Worm (Caenorhabditis elegans) whole organism, midembryonic: ENCODE results near the gene sod-4.

ENCODE experiments used
- klf-2 ChIP-seq: fragments of 200-800 bp; sonication (Bioruptor generic); conservative IDR thresholded peaks from 2 replicates; pipeline ENCODE4 v1.3.6; 2022; ENCODE audit warnings: missing genetic modification reagents, missing genetic modification characterization, missing compliant biosample characterization
- med-1 ChIP-seq: sonication (generic microtip); optimal IDR thresholded peaks from 2 replicates; lab custom pipeline; 2017; ENCODE audit warnings: missing genetic modification characterization, mild to moderate bottlenecking, missing compliant biosample characterization, antibody characterized with exemption, missing genetic modification reagents; ENCODE audit not compliant: insufficient read depth
- ref-1 ChIP-seq: fragments of 200-800 bp; sonication (Bioruptor generic); conservative IDR thresholded peaks from 2 replicates; pipeline ENCODE4 v1.3.6; 2022; ENCODE audit warnings: missing genetic modification reagents, missing genetic modification characterization, missing compliant biosample characterization
- ztf-29 ChIP-seq: fragments of 200-800 bp; sonication (Bioruptor generic); IDR thresholded peaks from 2 replicates; pipeline ENCODE4 v1.3.6; 2022; ENCODE audit warnings: missing genetic modification reagents, missing genetic modification characterization, missing compliant biosample characterization

DNA sequence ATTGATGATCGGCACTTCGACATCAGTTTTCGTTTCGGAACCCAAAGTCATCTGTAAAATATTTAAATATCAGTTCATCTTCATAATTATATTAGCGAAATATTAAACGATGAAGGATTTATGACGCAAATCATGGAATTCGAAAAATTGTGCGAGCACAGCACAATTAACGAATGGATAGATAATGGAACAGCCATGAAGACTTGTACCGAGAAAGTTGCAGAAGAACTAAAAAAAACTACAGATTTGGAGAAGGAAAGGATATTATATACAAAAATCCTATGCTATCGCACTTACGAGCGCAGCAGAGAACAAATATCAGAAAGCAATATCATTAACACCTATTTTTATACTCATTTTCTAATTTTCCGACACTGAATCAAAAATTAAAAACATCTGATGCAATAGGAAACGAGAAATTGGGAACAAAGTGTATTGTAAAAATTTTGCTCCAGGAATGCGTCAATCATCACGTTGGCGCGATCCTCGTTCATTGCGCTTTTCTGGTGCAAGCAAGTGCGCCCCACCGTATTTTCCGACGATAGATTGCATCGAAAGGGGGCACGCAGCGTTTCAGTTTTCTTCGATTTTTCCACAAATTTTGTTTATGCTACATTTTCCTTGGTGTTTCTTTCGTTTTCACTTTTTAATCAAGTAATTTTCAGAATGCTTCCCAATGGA is 21.4 kb upstream of the sod-4 start, which contains the start of the genes clu-1 and prp-40:
- no peak for TF ChIP-seq med-1 (GFP tag; lab: Kevin White, UChicago)
- TF ChIP-seq ztf-29 (GFP tag; lab: Robert Waterston, UW) = no peak
- TF ChIP-seq klf-2 (GFP tag; lab: Robert Waterston, UW) = no peak
- TF ChIP-seq ref-1 (GFP tag; lab: Robert Waterston, UW) = no peak
